Worm (Caenorhabditis elegans) whole organism, mixed stage, embryonic: Measurements from ENCODE around the gene F58B3.6.

Experiments
- M03D4.4 ChIP-seq: sonication (generic microtip); optimal IDR thresholded peaks from 2 replicates; lab custom pipeline; 2017; ENCODE audit warnings: mild to moderate bottlenecking, missing genetic modification characterization, missing compliant biosample characterization
- blmp-1 ChIP-seq: fragments of 150-350 bp; optimal IDR thresholded peaks from 2 replicates; lab custom pipeline; 2014; ENCODE audit warnings: missing biosample characterization, missing genetic modification characterization
- ceh-39 ChIP-seq: fragments of 150-350 bp; optimal IDR thresholded peaks from 2 replicates; lab custom pipeline; 2014; ENCODE audit warnings: missing biosample characterization, missing genetic modification characterization
- ceh-43 ChIP-seq: fragments of 200-800 bp; sonication (Bioruptor generic); optimal IDR thresholded peaks from 2 replicates; lab custom pipeline; 2018; ENCODE audit warnings: mild to moderate bottlenecking, missing genetic modification characterization, moderate library complexity, missing compliant biosample characterization
- ceh-83 ChIP-seq: fragments of 200-800 bp; sonication (Bioruptor generic); optimal IDR thresholded peaks from 2 replicates; lab custom pipeline; 2018; ENCODE audit warnings: mild to moderate bottlenecking, missing genetic modification characterization, missing compliant biosample characterization
- ces-1 ChIP-seq: fragments of 150-350 bp; optimal IDR thresholded peaks from 2 replicates; lab custom pipeline; 2014; ENCODE audit warnings: missing biosample characterization, missing genetic modification reagents, missing genetic modification characterization
- drap-1 ChIP-seq: fragments of 200-800 bp; sonication (Bioruptor generic); optimal IDR thresholded peaks from 3 replicates; lab custom pipeline; 2018; ENCODE audit warnings: mild to moderate bottlenecking, missing genetic modification characterization, missing compliant biosample characterization
- elt-1 ChIP-seq: sonication (generic microtip); optimal IDR thresholded peaks from 2 replicates; lab custom pipeline; 2017; ENCODE audit warnings: missing genetic modification characterization, mild to moderate bottlenecking, missing compliant biosample characterization, antibody characterized with exemption, moderate library complexity, borderline replicate concordance; ENCODE audit not compliant: insufficient read depth
- elt-3 ChIP-seq: fragments of 150-350 bp; optimal IDR thresholded peaks from 2 replicates; lab custom pipeline; 2014; ENCODE audit warnings: missing biosample characterization, missing genetic modification characterization
- flh-1 ChIP-seq: fragments of 200-800 bp; sonication (Bioruptor generic); optimal IDR thresholded peaks from 2 replicates; lab custom pipeline; 2018; ENCODE audit warnings: mild to moderate bottlenecking, missing genetic modification characterization, moderate library complexity, missing compliant biosample characterization
- hlh-1 ChIP-seq: fragments of 150-350 bp; optimal IDR thresholded peaks from 2 replicates; lab custom pipeline; 2014; ENCODE audit warnings: missing biosample characterization, missing genetic modification reagents, missing genetic modification characterization
- lin-13 ChIP-seq: fragments of 150-350 bp; optimal IDR thresholded peaks from 2 replicates; lab custom pipeline; 2014; ENCODE audit warnings: missing biosample characterization, missing genetic modification characterization
- lin-32 ChIP-seq: fragments of 200-800 bp; sonication (Bioruptor generic); optimal IDR thresholded peaks from 2 replicates; lab custom pipeline; 2018; ENCODE audit warnings: mild to moderate bottlenecking, missing genetic modification characterization, missing compliant biosample characterization
- lsy-2 ChIP-seq: fragments of 150-350 bp; optimal IDR thresholded peaks from 2 replicates; lab custom pipeline; 2014; ENCODE audit warnings: missing biosample characterization, missing genetic modification characterization
- mab-5 ChIP-seq: fragments of 150-350 bp; optimal IDR thresholded peaks from 2 replicates; lab custom pipeline; 2014; ENCODE audit warnings: missing biosample characterization, missing genetic modification characterization
- mep-1 ChIP-seq: fragments of 150-350 bp; optimal IDR thresholded peaks from 2 replicates; lab custom pipeline; 2017; ENCODE audit warnings: missing biosample characterization, missing genetic modification reagents, missing genetic modification characterization, inconsistent platforms
- mls-2 ChIP-seq: sonication (generic microtip); optimal IDR thresholded peaks from 2 replicates; lab custom pipeline; 2016; ENCODE audit warnings: mild to moderate bottlenecking, missing genetic modification characterization, moderate library complexity, missing compliant biosample characterization
- nhr-12 ChIP-seq: fragments of 150-350 bp; optimal IDR thresholded peaks from 2 replicates; lab custom pipeline; 2014; ENCODE audit warnings: missing biosample characterization, missing genetic modification characterization
- nhr-237 ChIP-seq: fragments of 150-350 bp; optimal IDR thresholded peaks from 2 replicates; lab custom pipeline; 2014; ENCODE audit warnings: missing biosample characterization, missing genetic modification characterization
- nhr-28 ChIP-seq: fragments of 150-350 bp; optimal IDR thresholded peaks from 2 replicates; lab custom pipeline; 2014; ENCODE audit warnings: missing biosample characterization, missing genetic modification characterization
- nhr-76 ChIP-seq: sonication (generic microtip); optimal IDR thresholded peaks from 2 replicates; lab custom pipeline; 2017; ENCODE audit warnings: missing biosample characterization, missing genetic modification characterization
- pha-4 ChIP-seq: fragments of 150-350 bp; optimal IDR thresholded peaks from 2 replicates; lab custom pipeline; 2018; ENCODE audit warnings: missing biosample characterization, missing genetic modification reagents, missing genetic modification characterization
- sem-2 ChIP-seq: fragments of 200-800 bp; sonication (Bioruptor generic); optimal IDR thresholded peaks from 2 replicates; lab custom pipeline; 2018; ENCODE audit warnings: mild to moderate bottlenecking, missing genetic modification characterization, missing compliant biosample characterization
- snpc-4 ChIP-seq: fragments of 150-350 bp; optimal IDR thresholded peaks from 2 replicates; lab custom pipeline; 2014; ENCODE audit warnings: missing biosample characterization, missing genetic modification characterization
- sptf-1 ChIP-seq: sonication (generic microtip); optimal IDR thresholded peaks from 2 replicates; lab custom pipeline; 2017; ENCODE audit warnings: mild to moderate bottlenecking, missing genetic modification characterization, moderate library complexity, missing compliant biosample characterization
- tbx-8 ChIP-seq: fragments of 200-800 bp; sonication (Bioruptor generic); optimal IDR thresholded peaks from 2 replicates; lab custom pipeline; 2018; ENCODE audit warnings: mild to moderate bottlenecking, missing genetic modification characterization, moderate library complexity, missing compliant biosample characterization
- unc-120 ChIP-seq: sonication (generic microtip); optimal IDR thresholded peaks from 2 replicates; lab custom pipeline; 2017; ENCODE audit warnings: missing genetic modification characterization, missing compliant biosample characterization; ENCODE audit not compliant: poor library complexity, severe bottlenecking
- unc-39 ChIP-seq: fragments of 150-350 bp; optimal IDR thresholded peaks from 2 replicates; lab custom pipeline; 2014; ENCODE audit warnings: missing biosample characterization, missing genetic modification characterization
- unc-62 ChIP-seq: fragments of 150-350 bp; optimal IDR thresholded peaks from 2 replicates; lab custom pipeline; 2014; ENCODE audit warnings: missing biosample characterization, missing genetic modification reagents, missing genetic modification characterization
- zip-8 ChIP-seq: fragments of 150-350 bp; optimal IDR thresholded peaks from 2 replicates; lab custom pipeline; 2014; ENCODE audit warnings: missing biosample characterization, missing genetic modification characterization
- ztf-11 ChIP-seq: fragments of 150-350 bp; optimal IDR thresholded peaks from 2 replicates; lab custom pipeline; 2014; ENCODE audit warnings: missing biosample characterization, missing genetic modification characterization

The F58B3.6 gene

ce11 chrIV:11631750-11632149 is 4.7 kb upstream of the F58B3.6 start, which contains the start of gene F58B3.4:
F58B3.4 (minus strand) TSS chrIV:11631850.
- no peak for TF ChIP-seq elt-1 (tag; lab: Kevin White, UChicago)
- TF ChIP-seq ceh-39 (tag; lab: Kevin White, UChicago): no peak

- TF ChIP-seq nhr-237 (tag; lab: Kevin White, UChicago) (peak; percentile 88), sptf-1 (tag; lab: Kevin White, UChicago) (peak; percentile 50), pha-4 (tag; lab: Kevin White, UChicago) (peak; percentile 20), nhr-76 (tag; lab: Kevin White, UChicago) (no peak), zip-8 (tag; lab: Kevin White, UChicago) (no peak), sem-2 (GFP tag; lab: Kevin White, UChicago) (no peak), ztf-11 (no peak), ceh-43 (no peak), blmp-1 (tag; lab: Kevin White, UChicago) (no peak), lsy-2 (tag; lab: Kevin White, UChicago) (peak; percentile 60), ceh-83 (GFP tag; lab: Kevin White, UChicago) (no peak), mep-1 (peak; percentile 17), mls-2 (tag; lab: Kevin White, UChicago) (no peak), unc-120 (tag; lab: Kevin White, UChicago) (peak; percentile 3), mab-5 (tag; lab: Kevin White, UChicago) (no peak), snpc-4 (tag; lab: Kevin White, UChicago) (no peak), ces-1 (GFP tag; lab: Kevin White, UChicago) (peak; percentile 65), unc-39 (tag; lab: Kevin White, UChicago) (no peak), lin-13 (tag; lab: Kevin White, UChicago) (no peak), elt-3 (tag; lab: Kevin White, UChicago) (no peak), ceh-39 (tag; lab: Kevin White, UChicago) (peak; percentile 66), unc-62 (GFP tag; lab: Kevin White, UChicago) (no peak), flh-1 (no peak), nhr-12 (tag; lab: Kevin White, UChicago) (no peak), nhr-28 (no peak), elt-1 (tag; lab: Kevin White, UChicago) (no peak)
Observed at ce11 chrIV:11635437-11636408, 725 bp upstream of the F58B3.6 start, which contains the start of gene mars-1. mars-1 (minus strand) TSS chrIV:11635487.

- no peak for TF ChIP-seq nhr-237 (tag; lab: Kevin White, UChicago)
- TF ChIP-seq elt-3 (tag; lab: Kevin White, UChicago): no peak
- no peak for TF ChIP-seq nhr-28
- TF ChIP-seq tbx-8 (GFP tag; lab: Kevin White, UChicago): no peak
- TF ChIP-seq lsy-2 (tag; lab: Kevin White, UChicago): no peak
- TF ChIP-seq mls-2 (tag; lab: Kevin White, UChicago): no peak
- TF ChIP-seq lin-32 (GFP tag; lab: Kevin White, UChicago): no peak
- TF ChIP-seq zip-8 (tag; lab: Kevin White, UChicago): no peak
- TF ChIP-seq pha-4 (tag; lab: Kevin White, UChicago): no peak
- no peak for TF ChIP-seq drap-1 (GFP tag; lab: Kevin White, UChicago)
- TF ChIP-seq ces-1 (GFP tag; lab: Kevin White, UChicago): no peak
- TF ChIP-seq lin-13 (tag; lab: Kevin White, UChicago): no peak
- no peak for TF ChIP-seq sem-2 (GFP tag; lab: Kevin White, UChicago)
- no peak for TF ChIP-seq unc-39 (tag; lab: Kevin White, UChicago)
- TF ChIP-seq, all 35 proteins: peak for 0
Observed at ce11 chrIV:11638016-11638415, 1.6 kb downstream of the F58B3.6 start, which contains the start of gene rbm-17. rbm-17 (plus strand) TSS chrIV:11638316.

- TF ChIP-seq M03D4.4 (tag; lab: Kevin White, UChicago) (no peak), hlh-1 (tag; lab: Kevin White, UChicago) (no peak), elt-1 (tag; lab: Kevin White, UChicago) (no peak), blmp-1 (tag; lab: Kevin White, UChicago) (no peak), ceh-83 (GFP tag; lab: Kevin White, UChicago) (no peak), nhr-28 (no peak)
- TF ChIP-seq, all 35 proteins: peak for 0
Observed at ce11 chrIV:11640915-11641314, 4.5 kb downstream of the F58B3.6 start, which contains the start of gene ttr-50. ttr-50 (minus strand) TSS chrIV:11641015.
